Worm (Caenorhabditis elegans) whole organism, L2 larva: ENCODE data around the gene R01H2.8.

Experiments used
- C34F6.9 ChIP-seq: fragments of 150-350 bp; optimal IDR thresholded peaks from 2 replicates; lab custom pipeline; 2014; ENCODE audit warnings: missing biosample characterization, missing genetic modification characterization
- alr-1 ChIP-seq: fragments of 150-350 bp; optimal IDR thresholded peaks from 2 replicates; lab custom pipeline; 2014; ENCODE audit warnings: missing biosample characterization, missing genetic modification characterization
- ama-1 ChIP-seq: fragments of 150-350 bp; optimal IDR thresholded peaks from 2 replicates; lab custom pipeline; 2018; ENCODE audit warnings: inconsistent platforms
- ceh-82 ChIP-seq: fragments of 150-350 bp; optimal IDR thresholded peaks from 2 replicates; lab custom pipeline; 2014; ENCODE audit warnings: missing biosample characterization, missing genetic modification characterization
- elt-3 ChIP-seq: sonication (generic microtip); optimal IDR thresholded peaks from 2 replicates; lab custom pipeline; 2017; ENCODE audit warnings: missing biosample characterization, missing genetic modification characterization
- lin-13 ChIP-seq: fragments of 150-350 bp; optimal IDR thresholded peaks from 2 replicates; lab custom pipeline; 2014; ENCODE audit warnings: missing biosample characterization, missing genetic modification reagents, missing genetic modification characterization
- lin-39 ChIP-seq: fragments of 150-350 bp; optimal IDR thresholded peaks from 2 replicates; lab custom pipeline; 2014; ENCODE audit warnings: missing biosample characterization, missing genetic modification reagents, missing genetic modification characterization
- mdl-1 ChIP-seq, 2 experiments: fragments of 150-350 bp in 1 of 2; sonication (generic microtip) in 1 of 2; optimal IDR thresholded peaks; 2 replicates each; lab custom pipeline; 2017; ENCODE audit warnings: missing biosample characterization in 2 of 2, missing genetic modification characterization in 2 of 2
- nhr-237 ChIP-seq: fragments of 150-350 bp; optimal IDR thresholded peaks from 2 replicates; lab custom pipeline; 2014; ENCODE audit warnings: missing biosample characterization, missing genetic modification characterization
- sma-9 ChIP-seq, 2 experiments: fragments of 150-350 bp in 1 of 2; sonication (generic microtip) in 1 of 2; optimal IDR thresholded peaks; 2 replicates each; lab custom pipeline; 2014 to 2016; ENCODE audit warnings: missing genetic modification characterization in 2 of 2, mild to moderate bottlenecking in 1 of 2, missing biosample characterization in 1 of 2, missing compliant biosample characterization in 1 of 2, missing genetic modification reagents in 1 of 2, moderate library complexity in 1 of 2
- snpc-4 ChIP-seq: fragments of 150-350 bp; optimal IDR thresholded peaks from 2 replicates; lab custom pipeline; 2014; ENCODE audit warnings: missing biosample characterization, missing genetic modification characterization
- zag-1 ChIP-seq: fragments of 150-350 bp; optimal IDR thresholded peaks from 2 replicates; lab custom pipeline; 2014; ENCODE audit warnings: missing biosample characterization, missing genetic modification characterization
- ztf-4 ChIP-seq: fragments of 150-350 bp; optimal IDR thresholded peaks from 2 replicates; lab custom pipeline; 2014; ENCODE audit warnings: missing biosample characterization, missing genetic modification characterization

DNA sequence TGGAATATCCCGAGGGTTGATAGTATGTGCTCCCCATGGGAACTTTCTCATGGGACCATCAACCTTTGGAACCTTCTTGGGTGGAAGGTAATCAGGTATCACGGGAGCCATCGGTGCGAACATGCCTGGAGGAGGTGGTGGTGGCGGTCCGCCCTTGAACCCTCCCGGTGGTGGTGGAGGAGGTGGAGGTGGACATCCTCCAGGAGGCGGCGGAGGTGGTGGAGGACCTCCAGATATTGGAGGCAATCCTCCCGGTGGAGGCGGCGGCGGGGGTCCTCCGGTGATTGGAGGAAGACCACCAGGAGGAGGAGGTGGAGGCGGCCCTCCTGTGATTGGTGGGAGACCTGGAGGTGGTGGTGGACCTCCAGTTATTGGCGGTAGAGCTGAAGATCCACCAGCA lies 43.0 kb upstream of the R01H2.8 start:
- no peak for TF ChIP-seq ama-1 (lab: Kevin White, UChicago)
- TF ChIP-seq elt-3 (tag; lab: Kevin White, UChicago), result no peak
- no peak for TF ChIP-seq ceh-82 (tag; lab: Kevin White, UChicago)
- no peak for TF ChIP-seq snpc-4
- TF ChIP-seq C34F6.9, result no peak
- TF ChIP-seq nhr-237, result no peak
- no peak for TF ChIP-seq lin-39
- no peak for TF ChIP-seq ztf-4
- no peak for TF ChIP-seq zag-1 (tag; lab: Kevin White, UChicago)
- TF ChIP-seq sma-9 (GFP tag; optimal IDR thresholded peaks at IDR 0.05; lab: Kevin White, UChicago), result no peak
- TF ChIP-seq sma-9 (tag; optimal IDR thresholded peaks at IDR 0.05; lab: Kevin White, UChicago), result no peak
- TF ChIP-seq alr-1 (tag; lab: Kevin White, UChicago), result no peak
- no peak for TF ChIP-seq lin-13 (GFP tag; lab: Kevin White, UChicago)
- no peak for TF ChIP-seq mdl-1 (tag; optimal IDR thresholded peaks at IDR 0.05; lab: Kevin White, UChicago)
